Fruit fly (Drosophila melanogaster) whole organism, embryonic: ENCODE measurements around the gene CG9166.
A peak's percentile ranks its signal among the peaks of the same experiment; 100 is the strongest.

Source experiments
- Ada2b ChIP-seq: fragments of 200-800 bp; sonication (Bioruptor generic); IDR thresholded peaks from 2 replicates; pipeline ENCODE4 v1.3.6; 2022; ENCODE audit warnings: missing biosample characterization, missing genetic modification characterization
- Atf6 ChIP-seq: fragments of 200-800 bp; sonication (Bioruptor generic); IDR thresholded peaks from 2 replicates; pipeline ENCODE4 v1.3.6; 2022; ENCODE audit warnings: missing biosample characterization, missing genetic modification characterization
- BtbVII ChIP-seq: fragments of 200-800 bp; sonication (Bioruptor generic); optimal IDR thresholded peaks from 3 replicates; lab custom pipeline; 2017; ENCODE audit warnings: missing biosample characterization, mild to moderate bottlenecking, missing genetic modification characterization
- CG11504 ChIP-seq: fragments of 200-800 bp; sonication (Bioruptor generic); optimal IDR thresholded peaks from 3 replicates; lab custom pipeline; 2019; ENCODE audit warnings: missing biosample characterization, mild to moderate bottlenecking, missing genetic modification characterization, moderate library complexity
- CG12071 ChIP-seq: fragments of 200-800 bp; sonication (Bioruptor generic); optimal IDR thresholded peaks from 3 replicates; lab custom pipeline; 2018; ENCODE audit warnings: missing biosample characterization, mild to moderate bottlenecking, missing genetic modification characterization
- CG12769 ChIP-seq: fragments of 200-800 bp; sonication (Bioruptor generic); optimal IDR thresholded peaks from 2 replicates; lab custom pipeline; 2019; ENCODE audit warnings: missing biosample characterization, mild to moderate bottlenecking, missing genetic modification characterization, moderate library complexity
- CG13424 ChIP-seq: fragments of 200-800 bp; sonication (Bioruptor generic); optimal IDR thresholded peaks from 2 replicates; lab custom pipeline; 2019; ENCODE audit warnings: missing biosample characterization, mild to moderate bottlenecking, missing genetic modification characterization, moderate library complexity
- CG17385 ChIP-seq: fragments of 200-800 bp; sonication (Bioruptor generic); optimal IDR thresholded peaks from 3 replicates; lab custom pipeline; 2018; ENCODE audit warnings: missing biosample characterization, mild to moderate bottlenecking, missing genetic modification characterization
- CG18599 ChIP-seq: fragments of 200-800 bp; sonication (Bioruptor generic); optimal IDR thresholded peaks from 3 replicates; lab custom pipeline; 2017; ENCODE audit warnings: missing biosample characterization, missing genetic modification characterization, mild to moderate bottlenecking, moderate library complexity, missing genetic modification reagents
- CG31441 ChIP-seq: fragments of 200-800 bp; sonication (Bioruptor generic); IDR thresholded peaks from 2 replicates; pipeline ENCODE4 v1.3.6; 2022; ENCODE audit warnings: missing biosample characterization, missing genetic modification characterization
- CG34224 ChIP-seq: fragments of 200-800 bp; sonication (Bioruptor generic); IDR thresholded peaks from 3 replicates; pipeline ENCODE4 v1.3.6; 2022; ENCODE audit warnings: missing biosample characterization, missing genetic modification characterization; ENCODE audit not compliant: partially characterized antibody
- CG3838 ChIP-seq: fragments of 200-800 bp; sonication (Bioruptor generic); optimal IDR thresholded peaks from 3 replicates; lab custom pipeline; 2016; ENCODE audit warnings: missing biosample characterization, missing genetic modification characterization
- CG3847 ChIP-seq: fragments of 200-800 bp; sonication (Bioruptor generic); IDR thresholded peaks from 2 replicates; pipeline ENCODE4 v1.3.6; 2022; ENCODE audit warnings: missing biosample characterization, missing genetic modification characterization
- CG4282 ChIP-seq: fragments of 200-800 bp; sonication (Bioruptor generic); optimal IDR thresholded peaks from 2 replicates; lab custom pipeline; 2016; ENCODE audit warnings: missing biosample characterization, missing genetic modification characterization
- CG4707 ChIP-seq: fragments of 200-800 bp; sonication (Bioruptor generic); optimal IDR thresholded peaks from 2 replicates; lab custom pipeline; 2018; ENCODE audit warnings: missing biosample characterization, mild to moderate bottlenecking, missing genetic modification characterization, moderate library complexity
- CG5953 ChIP-seq: fragments of 200-800 bp; sonication (Bioruptor generic); IDR thresholded peaks from 2 replicates; pipeline ENCODE4 v1.3.6; 2022; ENCODE audit warnings: missing biosample characterization, missing genetic modification characterization
- CG6689 ChIP-seq: fragments of 200-800 bp; sonication (Bioruptor generic); IDR thresholded peaks from 2 replicates; pipeline ENCODE4 v1.3.6; 2022; ENCODE audit warnings: missing biosample characterization, missing genetic modification characterization
- CG8944 ChIP-seq: fragments of 200-800 bp; sonication (Bioruptor generic); optimal IDR thresholded peaks from 3 replicates; lab custom pipeline; 2016; ENCODE audit warnings: missing biosample characterization, missing genetic modification characterization
- Gug ChIP-seq: fragments of 200-800 bp; sonication (Bioruptor generic); IDR thresholded peaks from 4 replicates; pipeline ENCODE4 v1.3.6; 2022; ENCODE audit warnings: missing biosample characterization, missing genetic modification characterization
- H2.0 ChIP-seq: fragments of 200-800 bp; sonication (Bioruptor generic); IDR thresholded peaks from 2 replicates; pipeline ENCODE4 v1.3.6; 2022; ENCODE audit warnings: missing biosample characterization, missing genetic modification characterization
- HLH3B ChIP-seq: fragments of 200-800 bp; sonication (Bioruptor generic); IDR thresholded peaks from 2 replicates; pipeline ENCODE4 v1.3.6; 2022; ENCODE audit warnings: missing biosample characterization, missing genetic modification characterization
- Hmr ChIP-seq: fragments of 200-800 bp; sonication (Bioruptor generic); optimal IDR thresholded peaks from 3 replicates; lab custom pipeline; 2017; ENCODE audit warnings: mild to moderate bottlenecking, missing biosample characterization, missing genetic modification reagents, missing genetic modification characterization
- Hr39 ChIP-seq: fragments of >200 bp; optimal IDR thresholded peaks from 2 replicates; lab custom pipeline; 2017
- Max ChIP-seq: fragments of 200-800 bp; sonication (Bioruptor generic); optimal IDR thresholded peaks from 2 replicates; lab custom pipeline; 2016; ENCODE audit warnings: missing biosample characterization, mild to moderate bottlenecking, missing genetic modification characterization
- Pdp1 ChIP-seq, 2 experiments: fragments of 200-800 bp; sonication (Bioruptor generic); optimal IDR thresholded peaks; 3 replicates each; lab custom pipeline; 2016; ENCODE audit warnings: missing biosample characterization in 2 of 2, missing genetic modification characterization in 2 of 2, mild to moderate bottlenecking in 1 of 2, moderate library complexity in 1 of 2
- Sin3A ChIP-seq: fragments of >200 bp; optimal IDR thresholded peaks from 2 replicates; lab custom pipeline; 2018
- corto ChIP-seq: fragments of 200-800 bp; sonication (Bioruptor generic); optimal IDR thresholded peaks from 2 replicates; lab custom pipeline; 2016; ENCODE audit warnings: missing biosample characterization, mild to moderate bottlenecking, missing genetic modification characterization, moderate library complexity
- exex ChIP-seq: fragments of 200-800 bp; sonication (Bioruptor generic); optimal IDR thresholded peaks from 4 replicates; lab custom pipeline; 2018; ENCODE audit warnings: missing biosample characterization, mild to moderate bottlenecking, missing genetic modification characterization, moderate library complexity
- gfzf ChIP-seq: fragments of 200-800 bp; sonication (Bioruptor generic); optimal IDR thresholded peaks from 2 replicates; lab custom pipeline; 2016; ENCODE audit warnings: missing biosample characterization, mild to moderate bottlenecking, missing genetic modification characterization, moderate library complexity
- lbe ChIP-seq: fragments of 200-800 bp; sonication (Bioruptor generic); optimal IDR thresholded peaks from 2 replicates; lab custom pipeline; 2016; ENCODE audit warnings: missing biosample characterization, mild to moderate bottlenecking, missing genetic modification characterization
- lilli ChIP-seq: fragments of 200-800 bp; sonication (Bioruptor generic); optimal IDR thresholded peaks from 3 replicates; lab custom pipeline; 2016; ENCODE audit warnings: missing biosample characterization, missing genetic modification characterization
- nom ChIP-seq: fragments of 200-800 bp; sonication (Bioruptor generic); optimal IDR thresholded peaks from 2 replicates; lab custom pipeline; 2017; ENCODE audit warnings: missing biosample characterization, missing genetic modification characterization, mild to moderate bottlenecking, moderate library complexity, missing genetic modification reagents
- peb ChIP-seq: fragments of 200-800 bp; sonication (Bioruptor generic); IDR thresholded peaks from 2 replicates; pipeline ENCODE4 v1.3.6; 2022; ENCODE audit warnings: missing biosample characterization, missing genetic modification characterization
- pzg ChIP-seq: fragments of 200-800 bp; sonication (Bioruptor generic); optimal IDR thresholded peaks from 3 replicates; lab custom pipeline; 2018; ENCODE audit warnings: missing biosample characterization, mild to moderate bottlenecking, missing genetic modification characterization, moderate library complexity
- rib ChIP-seq: fragments of 200-800 bp; sonication (Bioruptor generic); IDR thresholded peaks from 2 replicates; pipeline ENCODE4 v1.3.6; 2022; ENCODE audit warnings: missing biosample characterization, missing genetic modification characterization
- sens ChIP-seq: fragments of 200-800 bp; sonication (Bioruptor generic); peaks from one replicate; lab custom pipeline; 2016; ENCODE audit warnings: missing biosample characterization, missing genetic modification characterization
- sna ChIP-seq: fragments of 200-800 bp; sonication (Bioruptor generic); IDR thresholded peaks from 2 replicates; pipeline ENCODE4 v1.3.6; 2022; ENCODE audit warnings: missing biosample characterization, missing genetic modification characterization; ENCODE audit not compliant: partially characterized antibody
- tio ChIP-seq: fragments of 200-800 bp; sonication (Bioruptor generic); optimal IDR thresholded peaks from 2 replicates; lab custom pipeline; 2017; ENCODE audit warnings: missing biosample characterization, missing genetic modification characterization, inconsistent platforms

The CG9166 gene

dm6 chr3L:1320230-1320930, 30.5 kb upstream of the CG9166 start (continued):
- TF ChIP-seq CG6689 (GFP tag; lab: Robert Waterston, UW) (0 out of 2 replicates have a peak, but pooled peaks have one; percentile 4), CG3838 (GFP tag; lab: Kevin White, UChicago) (no peak), BtbVII (no peak), exex (tag; lab: Kevin White, UChicago) (peak; percentile 75), CG5953 (GFP tag; lab: Robert Waterston, UW) (peak; percentile 49; the same call in 1 of the 2 replicates), Ada2b (no peak), CG11504 (tag; lab: Kevin White, UChicago) (peak; percentile 54), Atf6 (GFP tag; lab: Robert Waterston, UW) (0 out of 2 replicates have a peak, but pooled peaks have one; percentile 36), CG18599 (GFP tag; lab: Kevin White, UChicago) (peak; percentile 22), Gug (0 out of 4 replicates have a peak, but pooled peaks have one; percentile 2), tio (peak; percentile 27), Hmr (peak; percentile 20), Max (GFP tag; lab: Kevin White, UChicago) (peak; percentile 16), CG12071 (no peak), CG8944 (GFP tag; lab: Kevin White, UChicago) (no peak), lilli (peak; percentile 25), H2.0 (GFP tag; lab: Robert Waterston, UW) (no peak)

dm6 chr3L:1320931-1321556, 29.9 kb upstream of the CG9166 start:
- peak; percentile 11 for TF ChIP-seq sens (GFP tag; lab: Kevin White, UChicago)
- TF ChIP-seq gfzf (GFP tag; lab: Kevin White, UChicago) = no peak
- TF ChIP-seq Sin3A (lab: Kevin White, UChicago) = no peak
- TF ChIP-seq peb (GFP tag; lab: Robert Waterston, UW) = no peak
- TF ChIP-seq CG31441 (GFP tag; lab: Robert Waterston, UW) = 0 out of 2 replicates have a peak, but pooled peaks have one; percentile 4
- TF ChIP-seq CG12769 = no peak
- TF ChIP-seq CG4707 (GFP tag; lab: Kevin White, UChicago) = no peak
- peak; percentile 58 for TF ChIP-seq lbe (GFP tag; lab: Kevin White, UChicago)
- TF ChIP-seq rib = 0 out of 2 replicates have a peak, but pooled peaks have one; percentile 49
- no peak for TF ChIP-seq CG3847 (GFP tag; lab: Robert Waterston, UW)
- no peak for TF ChIP-seq CG4282 (GFP tag; lab: Kevin White, UChicago)
- TF ChIP-seq pzg = no peak
- no peak for TF ChIP-seq CG13424 (tag; lab: Kevin White, UChicago)
- no peak for TF ChIP-seq Pdp1 (GFP tag; optimal IDR thresholded peaks at IDR 0.05; lab: Kevin White, UChicago)
- TF ChIP-seq corto = peak; percentile 1
- TF ChIP-seq sna (GFP tag; lab: Robert Waterston, UW) = no peak
- TF ChIP-seq CG34224 (GFP tag; lab: Robert Waterston, UW) = no peak
- no peak for TF ChIP-seq CG17385 (GFP tag; lab: Kevin White, UChicago)
- peak; percentile 36 for TF ChIP-seq nom (GFP tag; lab: Kevin White, UChicago)
- no peak for TF ChIP-seq Hr39 (lab: Kevin White, UChicago)
- TF ChIP-seq HLH3B (GFP tag; lab: Robert Waterston, UW) = 0 out of 2 replicates have a peak, but pooled peaks have one; percentile 0
